Worm (Caenorhabditis elegans) whole organism, mixed stage, embryonic: ENCODE measurements around the gene duxl-1.

Experiments used
- ceh-39 ChIP-seq: fragments of 150-350 bp; optimal IDR thresholded peaks from 2 replicates; lab custom pipeline; 2014; ENCODE audit warnings: missing biosample characterization, missing genetic modification characterization
- elt-1 ChIP-seq: sonication (generic microtip); optimal IDR thresholded peaks from 2 replicates; lab custom pipeline; 2017; ENCODE audit warnings: missing genetic modification characterization, mild to moderate bottlenecking, missing compliant biosample characterization, antibody characterized with exemption, moderate library complexity, borderline replicate concordance; ENCODE audit not compliant: insufficient read depth
- lin-13 ChIP-seq: fragments of 150-350 bp; optimal IDR thresholded peaks from 2 replicates; lab custom pipeline; 2014; ENCODE audit warnings: missing biosample characterization, missing genetic modification characterization
- lsy-2 ChIP-seq: fragments of 150-350 bp; optimal IDR thresholded peaks from 2 replicates; lab custom pipeline; 2014; ENCODE audit warnings: missing biosample characterization, missing genetic modification characterization
- mab-5 ChIP-seq: fragments of 150-350 bp; optimal IDR thresholded peaks from 2 replicates; lab custom pipeline; 2014; ENCODE audit warnings: missing biosample characterization, missing genetic modification characterization
- nhr-12 ChIP-seq: fragments of 150-350 bp; optimal IDR thresholded peaks from 2 replicates; lab custom pipeline; 2014; ENCODE audit warnings: missing biosample characterization, missing genetic modification characterization
- nhr-237 ChIP-seq: fragments of 150-350 bp; optimal IDR thresholded peaks from 2 replicates; lab custom pipeline; 2014; ENCODE audit warnings: missing biosample characterization, missing genetic modification characterization
- nhr-28 ChIP-seq: fragments of 150-350 bp; optimal IDR thresholded peaks from 2 replicates; lab custom pipeline; 2014; ENCODE audit warnings: missing biosample characterization, missing genetic modification characterization
- pha-4 ChIP-seq: fragments of 150-350 bp; optimal IDR thresholded peaks from 2 replicates; lab custom pipeline; 2018; ENCODE audit warnings: missing biosample characterization, missing genetic modification reagents, missing genetic modification characterization
- sem-2 ChIP-seq: fragments of 200-800 bp; sonication (Bioruptor generic); optimal IDR thresholded peaks from 2 replicates; lab custom pipeline; 2018; ENCODE audit warnings: mild to moderate bottlenecking, missing genetic modification characterization, missing compliant biosample characterization
- unc-39 ChIP-seq: fragments of 150-350 bp; optimal IDR thresholded peaks from 2 replicates; lab custom pipeline; 2014; ENCODE audit warnings: missing biosample characterization, missing genetic modification characterization
- unc-62 ChIP-seq: fragments of 150-350 bp; optimal IDR thresholded peaks from 2 replicates; lab custom pipeline; 2014; ENCODE audit warnings: missing biosample characterization, missing genetic modification reagents, missing genetic modification characterization

ce11 chrII:1706385-1706784 is 42.9 kb downstream of the duxl-1 start, which contains the start of gene sdz-18:
- no peak for TF ChIP-seq nhr-12 (tag; lab: Kevin White, UChicago)
- no peak for TF ChIP-seq sem-2 (GFP tag; lab: Kevin White, UChicago)
- TF ChIP-seq mab-5: no peak
- TF ChIP-seq unc-39: no peak
- TF ChIP-seq pha-4 (tag; lab: Kevin White, UChicago): no peak
- no peak for TF ChIP-seq lsy-2 (tag; lab: Kevin White, UChicago)
- no peak for TF ChIP-seq elt-1 (tag; lab: Kevin White, UChicago)
- TF ChIP-seq unc-62: no peak
- TF ChIP-seq nhr-28 (tag; lab: Kevin White, UChicago): no peak
- no peak for TF ChIP-seq lin-13 (tag; lab: Kevin White, UChicago)
- no peak for TF ChIP-seq ceh-39 (tag; lab: Kevin White, UChicago)
- TF ChIP-seq nhr-237 (tag; lab: Kevin White, UChicago): no peak
